Fruit fly (Drosophila melanogaster): ENCODE measurements around the gene CG14277.

DNA sequence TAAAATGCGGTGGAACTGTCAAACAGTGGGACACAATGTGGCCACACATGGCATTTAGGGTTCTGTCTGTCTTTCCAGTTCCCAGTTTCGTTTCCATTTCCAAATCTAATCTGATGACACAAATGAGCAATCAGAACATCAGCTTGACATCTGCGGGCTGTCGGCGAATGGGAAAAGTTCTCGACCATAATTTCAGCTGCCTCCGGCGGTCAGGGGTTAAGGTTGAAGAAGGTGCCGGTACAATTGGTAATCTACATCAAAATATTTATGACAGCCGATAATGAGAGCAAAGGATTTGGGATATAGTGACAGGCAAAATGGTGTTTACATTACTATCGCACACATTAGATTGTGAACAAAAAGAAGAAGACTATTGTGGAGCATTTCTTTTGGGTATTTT is 39.6 kb downstream of the CG14277 start:
- no peak for TF ChIP-seq Ets98B (GFP tag; IDR thresholded peaks at IDR 0.05)
- no peak for TF ChIP-seq Pif1A (GFP tag; optimal IDR thresholded peaks at IDR 0.05)
- no peak for TF ChIP-seq CG9948 (tag; optimal IDR thresholded peaks at IDR 0.05)
- TF ChIP-seq CG17806 (tag; optimal IDR thresholded peaks at IDR 0.05), result no peak
- no peak for TF ChIP-seq rn (GFP tag; IDR thresholded peaks at IDR 0.05)
- TF ChIP-seq D1 (tag; optimal IDR thresholded peaks at IDR 0.05), result no peak
- no peak for TF ChIP-seq Pif1B (GFP tag; optimal IDR thresholded peaks at IDR 0.05)
- no peak for TF ChIP-seq EcR (GFP tag; optimal IDR thresholded peaks at IDR 0.05)
- no peak for TF ChIP-seq CG10348 (GFP tag; IDR thresholded peaks at IDR 0.05)
- no peak for TF ChIP-seq Snoo (tag; optimal IDR thresholded peaks at IDR 0.05)
